Worm (Caenorhabditis elegans) whole organism, L4/young adult: Measurements from ENCODE around the gene C49C3.8.

Experiments
- W03F9.2 ChIP-seq: fragments of 150-350 bp; optimal IDR thresholded peaks from 2 replicates; lab custom pipeline; 2014; ENCODE audit warnings: missing biosample characterization, missing genetic modification characterization
- him-1 ChIP-seq: sonication (generic microtip); optimal IDR thresholded peaks from 2 replicates; lab custom pipeline; 2016; ENCODE audit warnings: missing genotype, missing genetic modification reagents, missing genetic modification characterization, missing compliant biosample characterization

DNA sequence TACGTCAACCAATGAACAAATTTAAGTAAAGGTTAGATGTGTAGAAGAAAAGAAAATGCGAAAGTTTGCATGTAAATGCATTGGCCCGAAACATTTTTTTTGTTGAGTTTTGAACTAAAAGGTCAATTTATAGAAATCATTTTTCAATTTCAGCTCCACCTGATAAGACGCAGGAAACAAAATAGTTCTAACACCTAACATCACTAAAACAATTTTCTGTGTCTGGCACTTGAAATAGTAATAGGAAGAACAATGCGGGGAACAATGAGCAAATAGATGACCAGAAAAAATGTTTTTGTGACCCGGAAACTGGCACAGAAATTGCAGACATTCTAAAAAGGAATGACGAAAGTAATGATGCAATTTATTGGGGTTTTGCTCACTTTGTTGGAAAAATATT lies 42.7 kb upstream of the C49C3.8 start:
- TF ChIP-seq W03F9.2 (tag; lab: Kevin White, UChicago): no peak
- no peak for TF ChIP-seq him-1 (tag; lab: Kevin White, UChicago)
